Worm (Caenorhabditis elegans) whole organism, L2 larva: ENCODE measurements around the gene zip-2.

Experiments used
- ama-1 ChIP-seq: fragments of 150-350 bp; optimal IDR thresholded peaks from 2 replicates; lab custom pipeline; 2018; ENCODE audit warnings: inconsistent platforms
- nhr-237 ChIP-seq: fragments of 150-350 bp; optimal IDR thresholded peaks from 2 replicates; lab custom pipeline; 2014; ENCODE audit warnings: missing biosample characterization, missing genetic modification characterization
- ztf-11 ChIP-seq: sonication (generic microtip); optimal IDR thresholded peaks from 2 replicates; lab custom pipeline; 2017; ENCODE audit warnings: missing biosample characterization, missing genetic modification characterization
- ztf-4 ChIP-seq: fragments of 150-350 bp; optimal IDR thresholded peaks from 2 replicates; lab custom pipeline; 2014; ENCODE audit warnings: missing biosample characterization, missing genetic modification characterization

DNA sequence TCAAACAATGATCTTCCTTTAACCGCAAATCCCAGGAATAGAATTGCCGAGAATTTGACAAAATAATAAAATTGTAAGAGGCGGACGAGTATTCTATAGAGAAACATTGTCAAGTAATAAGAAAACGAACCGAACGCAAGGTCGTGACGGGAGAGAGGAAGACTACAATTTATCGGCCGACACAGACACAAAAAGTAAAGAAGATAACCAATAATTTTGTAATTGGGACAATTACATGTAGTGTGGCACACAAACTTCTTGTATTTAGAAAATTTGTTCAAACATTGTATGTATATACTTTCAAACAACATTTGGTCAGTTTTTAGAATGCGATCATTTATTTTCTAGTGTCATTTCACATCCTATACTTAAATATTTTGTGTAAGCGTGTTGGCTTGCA lies 821 bp upstream of the zip-2 start, which contains the start of gene ceeh-1:
- TF ChIP-seq nhr-237 (tag; lab: Kevin White, UChicago) (no peak), ztf-4 (tag; lab: Kevin White, UChicago) (no peak), ama-1 (lab: Kevin White, UChicago) (no peak), ztf-11 (no peak)
